Fruit fly (Drosophila melanogaster): ENCODE measurements around the gene comm2.

Gene comm2

dm6 chr3L:15650552-15650951 lies 49.1 kb downstream of the comm2 start, which contains the start of gene CG43084:
Gene CG43084 (plus strand): TSS chr3L:15650852.
- TF ChIP-seq salr (GFP tag; optimal IDR thresholded peaks at IDR 0.05) (no peak), Sox14 (GFP tag; optimal IDR thresholded peaks at IDR 0.05) (no peak), CG3919 (GFP tag; optimal IDR thresholded peaks at IDR 0.05) (no peak), CG31627 (GFP tag; optimal IDR thresholded peaks at IDR 0.05) (no peak), OdsH (GFP tag; optimal IDR thresholded peaks at IDR 0.05) (no peak), fkh (GFP tag; optimal IDR thresholded peaks at IDR 0.05) (no peak), CG6163 (GFP tag; IDR thresholded peaks at IDR 0.05) (no peak), cyc (GFP tag; optimal IDR thresholded peaks at IDR 0.05) (no peak), CG3032 (tag; optimal IDR thresholded peaks at IDR 0.05) (no peak), fd59A (GFP tag; optimal IDR thresholded peaks at IDR 0.05) (no peak), spab (GFP tag; optimal IDR thresholded peaks at IDR 0.05) (no peak), Smox (GFP tag; optimal IDR thresholded peaks at IDR 0.05) (no peak), CG8319 (GFP tag; optimal IDR thresholded peaks at IDR 0.05) (no peak), net (GFP tag; optimal IDR thresholded peaks at IDR 0.05) (no peak), CG11762 (GFP tag; optimal IDR thresholded peaks at IDR 0.05; ENCODE audit: insufficient read depth) (no peak), Eip93F (GFP tag; optimal IDR thresholded peaks at IDR 0.05) (no peak), eg (GFP tag; IDR thresholded peaks at IDR 0.05) (no peak), Eip78C (GFP tag) (no peak)

dm6 chr3L:15649561-15649960 lies 50.1 kb downstream of the comm2 start, which contains the start of the genes Eig71Ea and Eig71Eb:
Gene Eig71Ea (minus strand): TSS chr3L:15649661.
Gene Eig71Eb (plus strand): TSS chr3L:15649936.
- TF ChIP-seq fkh (GFP tag; optimal IDR thresholded peaks at IDR 0.05): no peak
- no peak for TF ChIP-seq Eip78C (GFP tag)
- no peak for TF ChIP-seq CG6276 (GFP tag; optimal IDR thresholded peaks at IDR 0.05)

DNA sequence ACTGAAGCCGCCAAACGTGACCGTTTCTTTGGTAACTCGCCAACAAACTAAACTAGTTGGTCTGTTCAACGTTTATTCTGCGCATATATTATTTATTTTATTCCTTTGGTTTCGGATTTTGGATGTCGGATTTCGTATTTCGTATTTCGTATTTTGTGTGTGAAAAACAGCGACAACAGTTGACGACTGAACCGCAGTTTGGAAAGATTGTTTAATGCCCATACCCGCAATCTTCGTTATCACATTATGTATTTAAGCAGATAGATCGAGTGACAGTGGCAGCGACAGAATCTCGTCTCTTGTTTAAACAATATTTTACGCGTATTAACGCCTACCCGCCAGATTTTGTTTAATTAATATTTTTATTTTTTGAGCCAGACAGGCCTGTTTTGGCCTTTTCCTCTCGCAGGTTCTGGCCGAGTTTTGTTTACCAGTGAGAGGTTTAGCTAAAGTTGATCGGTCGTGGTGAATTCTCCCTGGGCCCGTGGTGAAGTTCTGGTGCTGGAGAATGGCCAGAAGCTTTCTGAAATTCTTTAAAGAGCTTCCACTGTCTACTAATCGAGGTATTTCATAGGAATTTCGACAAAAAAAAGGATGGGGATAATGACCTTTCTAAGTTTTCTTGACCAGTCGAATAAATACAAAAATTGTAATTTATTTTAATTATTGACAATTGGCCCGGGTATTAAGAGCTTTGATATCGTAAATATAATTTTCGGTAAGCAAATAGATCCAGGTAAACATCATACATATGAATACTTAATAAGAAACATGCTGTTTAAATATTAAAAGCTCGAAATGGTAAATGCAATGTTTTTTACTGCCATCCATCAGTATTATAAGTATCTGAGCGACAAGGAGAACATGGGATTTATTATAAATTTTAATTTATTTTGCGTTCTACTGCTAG lies 51.7 kb downstream of the comm2 start, which contains the start of the genes comm3 and CG43083:
Gene comm3 (minus strand): TSS at position 51 of the 910 bp plus-strand sequence.
Gene CG43083 (plus strand): TSS at position 860 of the 910 bp plus-strand sequence.
- TF ChIP-seq topi (GFP tag; optimal IDR thresholded peaks at IDR 0.05): no peak
- TF ChIP-seq fkh (GFP tag; optimal IDR thresholded peaks at IDR 0.05): peak; percentile 73
- TF ChIP-seq Met (GFP tag; optimal IDR thresholded peaks at IDR 0.05): no peak
- TF ChIP-seq CG10631 (GFP tag; optimal IDR thresholded peaks at IDR 0.05): no peak
- no peak for TF ChIP-seq svp (GFP tag)
- peak; percentile 53 for TF ChIP-seq Eip78C (GFP tag)
- TF ChIP-seq net (GFP tag; optimal IDR thresholded peaks at IDR 0.05): no peak

Measured in whole organism, prepupa.